Worm (Caenorhabditis elegans) whole organism, L4 larva: ENCODE measurements around the gene haf-1.

Experiments used
- egl-27 ChIP-seq: sonication (generic microtip); optimal IDR thresholded peaks from 3 replicates; lab custom pipeline; 2017; ENCODE audit warnings: missing biosample characterization, missing genetic modification reagents, missing genetic modification characterization
- vab-7 ChIP-seq: fragments of 200-800 bp; sonication (Bioruptor generic); IDR thresholded peaks from 2 replicates; pipeline ENCODE4 v1.3.6; 2022; ENCODE audit warnings: missing genetic modification reagents, missing genetic modification characterization, missing compliant biosample characterization
- zag-1 ChIP-seq: fragments of 150-350 bp; optimal IDR thresholded peaks from 2 replicates; lab custom pipeline; 2014; ENCODE audit warnings: missing biosample characterization, missing genetic modification characterization

DNA sequence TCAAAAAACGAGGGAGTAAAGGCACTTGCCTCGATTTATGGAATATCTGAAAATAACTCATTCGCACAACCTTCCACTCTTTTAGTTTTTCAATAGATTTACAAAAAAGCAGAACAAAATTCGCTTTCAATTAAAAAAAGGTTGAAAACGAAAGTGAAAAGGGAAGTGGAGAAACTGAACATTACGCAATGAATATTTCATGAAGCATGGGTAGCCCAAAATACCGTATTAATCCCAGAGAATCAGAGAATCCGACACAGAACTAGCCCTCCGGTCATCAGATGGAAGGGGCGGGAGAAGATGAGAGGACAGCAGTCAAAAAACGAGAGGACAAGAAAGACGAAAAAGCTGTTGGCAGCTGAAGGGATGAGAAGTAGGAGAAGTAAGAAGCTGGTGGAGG lies 4.8 kb upstream of the haf-1 start, which contains the start of gene C30H6.5:
- no peak for TF ChIP-seq vab-7
- TF ChIP-seq zag-1 (tag; lab: Kevin White, UChicago) = no peak
- no peak for TF ChIP-seq egl-27
